Fruit fly (Drosophila melanogaster): ENCODE results near the gene mth.
A peak's percentile ranks its signal among the peaks of the same experiment; 100 is the strongest.

mth gene

dm6 chr3L:319145-320009, 27.4 kb downstream of the mth start, which contains the start of gene fwd (continued):
- TF ChIP-seq CG7745 (tag; optimal IDR thresholded peaks at IDR 0.05) (no peak), D19A (tag; optimal IDR thresholded peaks at IDR 0.05) (peak; percentile 36), CkIIα-i1 (GFP tag; IDR thresholded peaks at IDR 0.05) (no peak), CG6765 (GFP tag; optimal IDR thresholded peaks at IDR 0.05) (peak; percentile 28), sr (GFP tag; IDR thresholded peaks at IDR 0.05) (no peak), CG2120 (GFP tag; optimal IDR thresholded peaks at IDR 0.05) (no peak), peb (GFP tag; IDR thresholded peaks at IDR 0.05) (no peak), gce (GFP tag; IDR thresholded peaks at IDR 0.05) (no peak), CG13424 (tag; optimal IDR thresholded peaks at IDR 0.05) (peak; percentile 38), CG6854 (GFP tag; optimal IDR thresholded peaks at IDR 0.05) (no peak), Atf3 (GFP tag; optimal IDR thresholded peaks at IDR 0.05) (no peak), tll (GFP tag; optimal IDR thresholded peaks at IDR 0.05) (peak in 1 of 2 experiments; percentile 58), exex (tag; optimal IDR thresholded peaks at IDR 0.05) (no peak), oc (tag; optimal IDR thresholded peaks at IDR 0.05) (peak; percentile 69), lilli (GFP tag; optimal IDR thresholded peaks at IDR 0.05) (peak; percentile 38), fd102C (GFP tag; optimal IDR thresholded peaks at IDR 0.05) (no peak), CG12236 (GFP tag; optimal IDR thresholded peaks at IDR 0.05) (no peak), HLH4C (GFP tag; IDR thresholded peaks at IDR 0.05; ENCODE audit: partially characterized antibody) (peak; percentile 26; the same call in 1 of the 3 replicates), HLHmδ (GFP tag; optimal IDR thresholded peaks at IDR 0.05) (peak; percentile 33), Dbx (GFP tag; IDR thresholded peaks at IDR 0.05) (peak; percentile 40; the same call in 1 of the 3 replicates), CG3163 (GFP tag; optimal IDR thresholded peaks at IDR 0.05) (peak; percentile 38), B-H1 (GFP tag; IDR thresholded peaks at IDR 0.05) (no peak), HmgZ (tag; optimal IDR thresholded peaks at IDR 0.05) (peak; percentile 85), Adf1 (GFP tag; IDR thresholded peaks at IDR 0.05) (peak; percentile 88), hb (GFP tag; IDR thresholded peaks at IDR 0.05; ENCODE audit: partially characterized antibody) (no peak), fd3F (GFP tag; optimal IDR thresholded peaks at IDR 0.05) (no peak), wdn (GFP tag; IDR thresholded peaks at IDR 0.05) (no peak), CG6791 (GFP tag; IDR thresholded peaks at IDR 0.05; ENCODE audit: partially characterized antibody) (peak; percentile 54; the same call in 1 of the 3 replicates), CG11398 (GFP tag; optimal IDR thresholded peaks at IDR 0.05) (no peak), CG3726 (GFP tag; IDR thresholded peaks at IDR 0.05) (no peak), jing (GFP tag; optimal IDR thresholded peaks at IDR 0.05) (no peak), CG10274 (GFP tag; optimal IDR thresholded peaks at IDR 0.05) (no peak), Xbp1 (GFP tag; optimal IDR thresholded peaks at IDR 0.05) (peak; percentile 31), ewg (GFP tag; optimal IDR thresholded peaks at IDR 0.05) (peak; percentile 59), CG8924 (tag; optimal IDR thresholded peaks at IDR 0.05) (peak; percentile 76), CG9727 (GFP tag; optimal IDR thresholded peaks at IDR 0.05) (peak; percentile 54), CG6654 (GFP tag; optimal IDR thresholded peaks at IDR 0.05) (no peak), nmo (GFP tag; optimal IDR thresholded peaks at IDR 0.05) (peak; percentile 67), CG18262 (tag; optimal IDR thresholded peaks at IDR 0.05) (peak; percentile 35), CG10209 (GFP tag; optimal IDR thresholded peaks at IDR 0.05) (no peak), Pdp1 (GFP tag; optimal IDR thresholded peaks at IDR 0.05) (peak in 1 of 2 experiments; percentile 82), CG14441 (GFP tag; IDR thresholded peaks at IDR 0.05) (peak; percentile 20; the same call in 1 of the 2 replicates), Rx (GFP tag; IDR thresholded peaks at IDR 0.05) (no peak), CG4328 (GFP tag; optimal IDR thresholded peaks at IDR 0.05) (peak; percentile 13), Hr51 (GFP tag; optimal IDR thresholded peaks at IDR 0.05) (peak in 1 of 2 experiments; percentile 54), caup (GFP tag; optimal IDR thresholded peaks at IDR 0.05; ENCODE audit: severe bottlenecking) (peak; percentile 59), Dfd (GFP tag; optimal IDR thresholded peaks at IDR 0.05) (no peak)
